Worm (Caenorhabditis elegans): ENCODE results near the gene spp-20.

spp-20 gene

ce11 chrV:6551707-6552390 is 6.2 kb downstream of the spp-20 start, which contains the start of gene twk-10:
TSS of gene twk-10 (plus strand) at chrV:6552340.
- TF ChIP-seq snu-23 (GFP tag; optimal IDR thresholded peaks at IDR 0.05), result peak; percentile 42
- peak; percentile 42 for TF ChIP-seq nhr-90 (tag; optimal IDR thresholded peaks at IDR 0.05; ENCODE audit: poor library complexity)
- no peak for TF ChIP-seq egl-27 (tag; optimal IDR thresholded peaks at IDR 0.05)
- peak in 1 of 2 experiments; percentile 42 for TF ChIP-seq mdl-1 (tag; optimal IDR thresholded peaks at IDR 0.05)
- TF ChIP-seq F16B12.6 (tag; optimal IDR thresholded peaks at IDR 0.05), result no peak
- no peak for TF ChIP-seq nhr-71 (tag; optimal IDR thresholded peaks at IDR 0.05)
- TF ChIP-seq elt-3 (tag; optimal IDR thresholded peaks at IDR 0.05), result peak in 1 of 6 experiments; percentile 10
- TF ChIP-seq C16A3.4 (tag; optimal IDR thresholded peaks at IDR 0.05), result peak; percentile 28
- no peak for TF ChIP-seq nhr-28 (tag; optimal IDR thresholded peaks at IDR 0.05)
- TF ChIP-seq Y116A8C.19 (tag; optimal IDR thresholded peaks at IDR 0.05; ENCODE audit: borderline replicate concordance), result no peak
- TF ChIP-seq nhr-77 (tag; optimal IDR thresholded peaks at IDR 0.05), result peak; percentile 28
- peak; percentile 21 to 48 for TF ChIP-seq lin-35 (GFP tag; optimal IDR thresholded peaks at IDR 0.05)
- no peak for TF ChIP-seq ets-5 (GFP tag; IDR thresholded peaks at IDR 0.05)
- TF ChIP-seq nhr-20 (tag; optimal IDR thresholded peaks at IDR 0.05), result peak; percentile 47
- peak; percentile 18 to 36 for TF ChIP-seq efl-1 (optimal IDR thresholded peaks at IDR 0.05)
- peak in 1 of 2 experiments; percentile 94 for TF ChIP-seq efl-1 (GFP tag; optimal IDR thresholded peaks at IDR 0.05 in 1 of 2)
- peak; percentile 27 for TF ChIP-seq irx-1 (tag; optimal IDR thresholded peaks at IDR 0.05)
- TF ChIP-seq nhr-19 (GFP tag; conservative IDR thresholded peaks at IDR 0.05), result peak; percentile 44
- TF ChIP-seq alr-1 (tag; optimal IDR thresholded peaks at IDR 0.05; ENCODE audit: borderline replicate concordance), result no peak
- peak; percentile 17 for TF ChIP-seq lin-14 (GFP tag; optimal IDR thresholded peaks at IDR 0.05)
- TF ChIP-seq mep-1 (tag; optimal IDR thresholded peaks at IDR 0.05), result peak; percentile 52
- TF ChIP-seq dsc-1 (tag; optimal IDR thresholded peaks at IDR 0.05), result peak; percentile 3
- TF ChIP-seq swsn-7 (tag; optimal IDR thresholded peaks at IDR 0.05), result peak; percentile 24
- peak in 1 of 3 experiments; percentile 35 for TF ChIP-seq dpl-1 (GFP tag; optimal IDR thresholded peaks at IDR 0.05)
- TF ChIP-seq nhr-84 (tag; optimal IDR thresholded peaks at IDR 0.05), result no peak
- peak; percentile 45 for TF ChIP-seq rnt-1 (tag; optimal IDR thresholded peaks at IDR 0.05)
- TF ChIP-seq xbp-1 (tag; optimal IDR thresholded peaks at IDR 0.05), result peak; percentile 15

ce11 chrV:6549871-6550270 is 8.1 kb downstream of the spp-20 start, which contains the start of gene lipl-4:
TSS of gene lipl-4 (plus strand) at chrV:6550171.
- no peak for TF ChIP-seq zag-1 (tag; optimal IDR thresholded peaks at IDR 0.05)
- no peak for TF ChIP-seq aha-1 (tag; optimal IDR thresholded peaks at IDR 0.05)
- no peak for TF ChIP-seq grh-1 (GFP tag; IDR thresholded peaks at IDR 0.05)
- TF ChIP-seq egl-13 (tag; optimal IDR thresholded peaks at IDR 0.05), result no peak
- no peak for TF ChIP-seq ceh-8 (GFP tag; optimal IDR thresholded peaks at IDR 0.05)
- no peak for TF ChIP-seq snpc-4 (tag; optimal IDR thresholded peaks at IDR 0.05)
- no peak for TF ChIP-seq nhr-12 (tag; optimal IDR thresholded peaks at IDR 0.05)
- TF ChIP-seq C04F5.9 (tag; optimal IDR thresholded peaks at IDR 0.05), result no peak
- no peak for TF ChIP-seq ets-5 (GFP tag; IDR thresholded peaks at IDR 0.05)
- no peak for TF ChIP-seq lir-3 (tag; optimal IDR thresholded peaks at IDR 0.05; ENCODE audit: poor library complexity)
- TF ChIP-seq efl-3 (GFP tag; optimal IDR thresholded peaks at IDR 0.05), result no peak
- TF ChIP-seq nhr-71 (tag; optimal IDR thresholded peaks at IDR 0.05), result no peak
- TF ChIP-seq tbx-2 (tag; optimal IDR thresholded peaks at IDR 0.05), result no peak
- no peak for TF ChIP-seq zip-4 (GFP tag; optimal IDR thresholded peaks at IDR 0.05)
- no peak for TF ChIP-seq snu-23 (GFP tag; optimal IDR thresholded peaks at IDR 0.05)
- no peak for TF ChIP-seq fos-1 (tag; optimal IDR thresholded peaks at IDR 0.05)
- TF ChIP-seq lin-14 (GFP tag; optimal IDR thresholded peaks at IDR 0.05), result no peak

Measured in whole organism, L1 larva.